Worm (Caenorhabditis elegans) whole organism, early embryonic: ENCODE results near the gene act-1.

Experiments used
- B0310.2 ChIP-seq: sonication (generic microtip); optimal IDR thresholded peaks from 2 replicates; lab custom pipeline; 2016; ENCODE audit warnings: mild to moderate bottlenecking, missing genetic modification characterization, missing compliant biosample characterization
- F13C5.2 ChIP-seq: sonication (generic microtip); optimal IDR thresholded peaks from 2 replicates; lab custom pipeline; 2017; ENCODE audit warnings: mild to moderate bottlenecking, missing genetic modification characterization, inconsistent platforms, missing compliant biosample characterization
- aly-1 ChIP-seq: sonication (generic microtip); optimal IDR thresholded peaks from 2 replicates; lab custom pipeline; 2016; ENCODE audit warnings: missing genetic modification characterization, missing compliant biosample characterization
- ama-1 ChIP-seq: fragments of 150-350 bp; optimal IDR thresholded peaks from 2 replicates; lab custom pipeline; 2014
- ceh-13 ChIP-seq: fragments of 200-800 bp; sonication (Bioruptor generic); optimal IDR thresholded peaks from 2 replicates; lab custom pipeline; 2018; ENCODE audit warnings: mild to moderate bottlenecking, missing genetic modification characterization, missing compliant biosample characterization
- ceh-36 ChIP-seq: sonication (generic microtip); optimal IDR thresholded peaks from 2 replicates; lab custom pipeline; 2016; ENCODE audit warnings: missing genetic modification characterization, inconsistent platforms, missing compliant biosample characterization
- ets-7 ChIP-seq: sonication (generic microtip); optimal IDR thresholded peaks from 2 replicates; lab custom pipeline; 2016; ENCODE audit warnings: missing genotype, missing genetic modification characterization, missing compliant biosample characterization
- flt-1 ChIP-seq: fragments of 200-800 bp; sonication (Bioruptor generic); IDR thresholded peaks from 2 replicates; pipeline ENCODE4 v1.3.6; 2022; ENCODE audit warnings: missing genetic modification characterization, missing compliant biosample characterization
- hmbx-1 ChIP-seq: sonication (generic microtip); optimal IDR thresholded peaks from 2 replicates; lab custom pipeline; 2016; ENCODE audit warnings: mild to moderate bottlenecking, missing genetic modification characterization, missing compliant biosample characterization
- hmg-4 ChIP-seq: fragments of 200-800 bp; sonication (Bioruptor generic); optimal IDR thresholded peaks from 2 replicates; lab custom pipeline; 2018; ENCODE audit warnings: mild to moderate bottlenecking, missing genetic modification characterization, missing compliant biosample characterization
- hnd-1 ChIP-seq: sonication (generic microtip); optimal IDR thresholded peaks from 2 replicates; lab custom pipeline; 2016; ENCODE audit warnings: missing genetic modification characterization, missing compliant biosample characterization
- pes-1 ChIP-seq: fragments of 200-800 bp; sonication (Bioruptor generic); IDR thresholded peaks from 2 replicates; pipeline ENCODE4 v1.3.6; 2022; ENCODE audit warnings: missing genetic modification reagents, missing genetic modification characterization, missing compliant biosample characterization
- scrt-1 ChIP-seq: fragments of 200-800 bp; sonication (Bioruptor generic); IDR thresholded peaks from 2 replicates; pipeline ENCODE4 v1.3.6; 2022; ENCODE audit warnings: missing genetic modification characterization, missing compliant biosample characterization
- sea-1 ChIP-seq: fragments of 200-800 bp; sonication (Bioruptor generic); conservative IDR thresholded peaks from 2 replicates; pipeline ENCODE4 v1.3.6; 2022; ENCODE audit warnings: missing genetic modification characterization, missing compliant biosample characterization
- tbx-11 ChIP-seq: fragments of 200-800 bp; sonication (Bioruptor generic); IDR thresholded peaks from 2 replicates; pipeline ENCODE4 v1.3.6; 2022; ENCODE audit warnings: missing genetic modification characterization, missing compliant biosample characterization
- tbx-37 ChIP-seq: fragments of 200-800 bp; sonication (Bioruptor generic); conservative IDR thresholded peaks from 2 replicates; pipeline ENCODE4 v1.3.6; 2022; ENCODE audit warnings: missing genetic modification reagents, missing genetic modification characterization, missing compliant biosample characterization
- tra-4 ChIP-seq: sonication (generic microtip); optimal IDR thresholded peaks from 2 replicates; lab custom pipeline; 2017; ENCODE audit warnings: missing genetic modification characterization, missing compliant biosample characterization

Gene act-1

ce11 chrV:11080345-11081102, at the start of gene act-1:
Gene act-1 (plus strand): TSS chrV:11081052.
- TF ChIP-seq pes-1 (peak; percentile 10; the same call in 1 of the 2 replicates), tbx-11 (GFP tag; lab: Robert Waterston, UW) (no peak), hmg-4 (GFP tag; lab: Kevin White, UChicago) (peak; percentile 73), B0310.2 (tag; lab: Kevin White, UChicago) (no peak), F13C5.2 (peak; percentile 26), tbx-37 (GFP tag; lab: Robert Waterston, UW) (no peak), flt-1 (0 out of 2 replicates have a peak, but pooled peaks have one; percentile 37), hmbx-1 (tag; lab: Kevin White, UChicago) (no peak), ceh-36 (no peak)

DNA sequence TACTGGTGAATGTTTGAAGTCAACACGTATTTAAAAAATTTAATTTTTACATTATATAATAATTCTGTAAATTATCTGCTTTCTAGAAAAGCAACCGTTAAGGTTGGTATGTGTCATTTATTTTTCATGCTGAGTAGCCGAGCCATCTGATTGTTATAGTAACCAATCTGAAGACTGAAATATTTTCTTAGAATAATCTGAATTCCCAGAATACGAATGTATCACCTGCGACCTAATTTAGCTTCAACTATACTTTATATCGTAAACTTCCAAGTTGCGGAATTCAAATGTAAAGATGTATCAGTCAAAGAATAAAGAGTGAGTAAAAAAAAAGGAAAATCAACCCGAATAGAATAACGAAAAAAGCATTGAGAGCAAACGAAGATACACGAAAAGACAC, 47.6 kb upstream of the act-1 start:
- TF ChIP-seq hmbx-1 (tag; lab: Kevin White, UChicago), result no peak
- TF ChIP-seq scrt-1, result no peak
- TF ChIP-seq aly-1 (tag; lab: Kevin White, UChicago), result no peak
- TF ChIP-seq flt-1, result no peak
- no peak for TF ChIP-seq F13C5.2
- TF ChIP-seq ama-1 (lab: Kevin White, UChicago), result no peak
- no peak for TF ChIP-seq pes-1

DNA sequence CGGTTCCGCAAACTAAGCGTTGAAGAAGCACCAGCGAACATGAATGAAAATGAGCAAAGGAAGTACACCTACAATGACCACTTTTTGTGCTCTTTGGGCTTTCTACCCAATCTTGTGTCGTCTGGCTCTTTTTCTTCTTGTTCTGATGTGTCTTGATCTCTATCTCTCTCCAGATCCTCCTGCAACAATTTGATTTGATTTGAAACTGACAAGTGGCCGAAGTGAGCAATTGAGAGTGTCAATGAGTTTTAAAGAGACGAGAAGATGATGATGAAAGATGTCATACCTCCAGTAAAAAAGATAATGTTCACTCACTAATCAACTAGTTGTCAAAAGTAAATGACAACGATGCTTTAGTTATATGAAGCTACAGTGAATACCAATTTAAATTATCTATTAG, 46.1 kb upstream of the act-1 start, which contains the start of gene pptr-2:
TSS of gene pptr-2 (minus strand) at position 184 of the 400 bp plus-strand sequence.
- no peak for TF ChIP-seq F13C5.2
- no peak for TF ChIP-seq tra-4 (tag; lab: Kevin White, UChicago)
- no peak for TF ChIP-seq ceh-36
- no peak for TF ChIP-seq aly-1 (tag; lab: Kevin White, UChicago)
- no peak for TF ChIP-seq hmbx-1 (tag; lab: Kevin White, UChicago)
- no peak for TF ChIP-seq pes-1
- no peak for TF ChIP-seq flt-1
- no peak for TF ChIP-seq scrt-1
- TF ChIP-seq ets-7 (tag; lab: Kevin White, UChicago), result no peak
- TF ChIP-seq hmg-4 (GFP tag; lab: Kevin White, UChicago), result no peak
- TF ChIP-seq hnd-1, result no peak
- no peak for TF ChIP-seq tbx-11 (GFP tag; lab: Robert Waterston, UW)
- no peak for TF ChIP-seq sea-1 (GFP tag; lab: Robert Waterston, UW)
- TF ChIP-seq tbx-37 (GFP tag; lab: Robert Waterston, UW), result no peak
- no peak for TF ChIP-seq ceh-13 (GFP tag; lab: Kevin White, UChicago)
- TF ChIP-seq ama-1 (lab: Kevin White, UChicago), result no peak
- no peak for TF ChIP-seq B0310.2 (tag; lab: Kevin White, UChicago)

DNA sequence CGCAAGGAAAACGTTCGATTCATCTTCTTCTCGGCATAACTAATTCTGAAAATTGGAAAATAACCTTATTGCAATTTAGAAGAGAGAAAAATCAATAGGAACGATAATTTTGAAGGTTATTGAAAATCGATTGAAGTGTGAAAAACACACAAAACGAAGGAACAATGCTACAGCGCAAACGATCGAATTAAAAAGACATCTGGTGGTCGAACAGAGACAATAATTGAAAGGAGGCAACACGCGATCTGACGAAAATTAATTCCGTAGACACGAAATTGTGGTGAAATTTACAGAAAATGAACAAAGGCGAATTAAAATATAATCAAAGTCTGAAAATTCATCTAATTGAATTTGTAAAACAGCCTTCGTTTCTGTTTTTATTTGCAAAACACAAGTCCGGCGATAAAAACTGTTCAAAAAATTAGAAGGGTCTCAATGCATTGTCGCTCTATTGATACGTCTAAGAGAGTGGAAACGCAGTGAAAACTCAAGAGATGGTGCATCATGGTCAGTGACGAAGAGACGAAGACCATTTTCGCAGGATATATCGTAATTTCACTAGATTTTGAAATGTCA, 41.4 kb upstream of the act-1 start, which contains the start of gene pak-2:
TSS of gene pak-2 (minus strand) at position 51 of the 576 bp plus-strand sequence.
- peak; percentile 25 for TF ChIP-seq ceh-13 (GFP tag; lab: Kevin White, UChicago)
- TF ChIP-seq tbx-37 (GFP tag; lab: Robert Waterston, UW), result 0 out of 2 replicates have a peak, but pooled peaks have one; percentile 22
- TF ChIP-seq sea-1 (GFP tag; lab: Robert Waterston, UW), result no peak
- TF ChIP-seq flt-1, result no peak
- TF ChIP-seq hnd-1, result peak; percentile 25
- TF ChIP-seq B0310.2 (tag; lab: Kevin White, UChicago), result peak; percentile 38
- peak; percentile 74 for TF ChIP-seq ets-7 (tag; lab: Kevin White, UChicago)
- peak; percentile 82 for TF ChIP-seq F13C5.2

DNA sequence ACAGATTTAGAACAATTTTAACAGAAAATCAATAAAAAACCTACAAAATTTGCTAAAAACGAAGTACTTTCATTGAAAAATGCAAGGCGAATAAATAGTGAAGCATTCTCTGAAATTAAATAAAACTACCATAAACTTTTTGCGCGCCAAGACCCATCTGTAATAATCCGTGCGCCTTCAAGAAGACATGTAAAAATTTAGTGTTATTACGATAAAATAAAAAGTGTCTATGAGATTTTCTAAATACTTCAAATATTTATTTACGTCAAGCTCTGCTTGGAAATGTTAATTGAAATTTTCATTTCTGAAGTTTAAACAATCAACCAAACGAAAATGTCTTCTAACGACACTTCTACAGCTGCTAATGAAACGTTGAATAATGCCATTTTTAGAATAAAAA, 40.8 kb upstream of the act-1 start, which contains the start of gene C45B11.9:
TSS of gene C45B11.9 (plus strand) at position 301 of the 400 bp plus-strand sequence.
- TF ChIP-seq hnd-1 (no peak), ceh-13 (GFP tag; lab: Kevin White, UChicago) (no peak), ama-1 (lab: Kevin White, UChicago) (no peak), hmbx-1 (tag; lab: Kevin White, UChicago) (no peak)

DNA sequence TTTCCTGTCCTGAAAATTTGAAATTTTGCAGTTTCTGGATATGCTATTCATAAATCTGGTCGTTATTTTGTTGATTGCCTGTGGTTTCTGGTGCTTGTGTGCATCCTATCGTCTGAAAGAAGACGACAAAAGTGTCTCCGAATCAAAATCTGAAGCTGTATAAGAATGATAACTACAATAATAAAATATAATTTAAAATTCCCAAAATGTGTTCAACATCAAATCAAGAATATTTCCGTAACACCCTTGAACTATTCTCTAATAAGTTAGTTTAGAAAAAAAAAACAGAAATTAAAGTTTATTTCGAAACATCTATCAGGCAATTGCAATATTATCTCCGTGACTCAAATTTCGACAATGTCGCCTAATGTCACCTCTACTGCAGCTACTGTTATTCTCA, 40.4 kb upstream of the act-1 start, which contains the start of gene C45B11.8:
TSS of gene C45B11.8 (plus strand) at position 301 of the 400 bp plus-strand sequence.
- TF ChIP-seq pes-1, result no peak
- no peak for TF ChIP-seq hmbx-1 (tag; lab: Kevin White, UChicago)
- TF ChIP-seq ets-7 (tag; lab: Kevin White, UChicago), result no peak
- no peak for TF ChIP-seq hmg-4 (GFP tag; lab: Kevin White, UChicago)
- TF ChIP-seq tbx-11 (GFP tag; lab: Robert Waterston, UW), result no peak
- no peak for TF ChIP-seq aly-1 (tag; lab: Kevin White, UChicago)
- TF ChIP-seq B0310.2 (tag; lab: Kevin White, UChicago), result no peak
- no peak for TF ChIP-seq hnd-1
- no peak for TF ChIP-seq tra-4 (tag; lab: Kevin White, UChicago)
- no peak for TF ChIP-seq flt-1
- no peak for TF ChIP-seq F13C5.2

DNA sequence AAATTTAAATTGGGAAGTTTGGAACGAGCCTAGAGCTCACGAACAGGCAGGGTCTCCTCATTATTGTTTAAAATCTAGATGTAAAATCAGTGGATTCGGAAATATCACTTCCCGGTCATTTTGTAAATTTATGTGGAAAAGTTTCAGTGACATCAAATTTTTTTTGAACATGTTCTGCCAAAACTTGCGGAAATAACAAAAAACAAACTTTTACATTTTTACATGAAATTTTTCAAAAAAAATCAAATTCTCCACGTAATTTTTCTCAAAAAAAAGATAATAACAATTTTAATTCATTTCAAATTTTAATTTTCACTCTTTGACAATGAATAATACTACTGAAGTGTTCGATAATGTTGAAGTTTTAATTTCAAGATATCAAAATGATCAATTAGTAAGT, 39.4 kb upstream of the act-1 start, which contains the start of gene C45B11.5:
TSS of gene C45B11.5 (plus strand) at position 301 of the 400 bp plus-strand sequence.
- TF ChIP-seq pes-1 (no peak), hmbx-1 (tag; lab: Kevin White, UChicago) (no peak), hmg-4 (GFP tag; lab: Kevin White, UChicago) (no peak), ceh-13 (GFP tag; lab: Kevin White, UChicago) (no peak), tbx-11 (GFP tag; lab: Robert Waterston, UW) (no peak), hnd-1 (no peak)
